Worm (Caenorhabditis elegans) whole organism, late embryonic: ENCODE results near the gene T26E4.10.
"Not testable (repeated sequence)": the region's sequence is repeated elsewhere in the genome, so short reads cannot be mapped to it uniquely, and the experiment has no call there.

ENCODE experiments used
- C08G9.2 ChIP-seq: sonication (generic microtip); optimal IDR thresholded peaks from 2 replicates; lab custom pipeline; 2016; ENCODE audit warnings: mild to moderate bottlenecking, missing genetic modification characterization, moderate library complexity, missing compliant biosample characterization
- F13H6.1 ChIP-seq: sonication (generic microtip); optimal IDR thresholded peaks from 2 replicates; lab custom pipeline; 2016; ENCODE audit warnings: missing genetic modification characterization, missing compliant biosample characterization
- K09A11.1 ChIP-seq: sonication (generic microtip); optimal IDR thresholded peaks from 2 replicates; lab custom pipeline; 2017; ENCODE audit warnings: antibody characterized with exemption, mild to moderate bottlenecking, missing genetic modification characterization, missing compliant biosample characterization; ENCODE audit not compliant: insufficient read depth
- T23F11.4 ChIP-seq: fragments of 200-800 bp; sonication (Bioruptor generic); optimal IDR thresholded peaks from 2 replicates; lab custom pipeline; 2018; ENCODE audit warnings: mild to moderate bottlenecking, missing genetic modification characterization, missing compliant biosample characterization
- Y22D7AL.16 ChIP-seq: sonication (generic microtip); optimal IDR thresholded peaks from 2 replicates; lab custom pipeline; 2016; ENCODE audit warnings: missing genetic modification characterization, missing compliant biosample characterization
- ahr-1 ChIP-seq: sonication (generic microtip); optimal IDR thresholded peaks from 2 replicates; lab custom pipeline; 2016; ENCODE audit warnings: missing genetic modification characterization, missing compliant biosample characterization
- ama-1 ChIP-seq: fragments of 150-350 bp; optimal IDR thresholded peaks from 2 replicates; lab custom pipeline; 2014
- ceh-18 ChIP-seq: sonication (generic microtip); optimal IDR thresholded peaks from 2 replicates; lab custom pipeline; 2016; ENCODE audit warnings: missing genetic modification characterization, missing compliant biosample characterization
- ceh-2 ChIP-seq: sonication (generic microtip); optimal IDR thresholded peaks from 2 replicates; lab custom pipeline; 2016; ENCODE audit warnings: missing genotype, missing genetic modification characterization, missing compliant biosample characterization
- ceh-30 ChIP-seq: fragments of 150-350 bp; optimal IDR thresholded peaks from 2 replicates; lab custom pipeline; 2014; ENCODE audit warnings: missing biosample characterization, missing genetic modification characterization
- ceh-34 ChIP-seq: sonication (generic microtip); optimal IDR thresholded peaks from 2 replicates; lab custom pipeline; 2016; ENCODE audit warnings: mild to moderate bottlenecking, missing genetic modification characterization, missing compliant biosample characterization
- ceh-48 ChIP-seq: sonication (generic microtip); optimal IDR thresholded peaks from 2 replicates; lab custom pipeline; 2016; ENCODE audit warnings: missing genetic modification characterization, inconsistent platforms, missing compliant biosample characterization
- ceh-6 ChIP-seq: fragments of 200-800 bp; sonication (Bioruptor generic); optimal IDR thresholded peaks from 2 replicates; lab custom pipeline; 2018; ENCODE audit warnings: mild to moderate bottlenecking, missing genetic modification characterization, missing compliant biosample characterization
- che-1 ChIP-seq: sonication (generic microtip); optimal IDR thresholded peaks from 2 replicates; lab custom pipeline; 2016; ENCODE audit warnings: mild to moderate bottlenecking, missing genetic modification characterization, missing compliant biosample characterization
- ets-4 ChIP-seq: sonication (generic microtip); optimal IDR thresholded peaks from 2 replicates; lab custom pipeline; 2016; ENCODE audit warnings: missing genetic modification characterization, missing compliant biosample characterization
- eyg-1 ChIP-seq: sonication (generic microtip); optimal IDR thresholded peaks from 2 replicates; lab custom pipeline; 2016; ENCODE audit warnings: missing genotype, missing genetic modification characterization, missing compliant biosample characterization
- fkh-10 ChIP-seq: fragments of 150-350 bp; optimal IDR thresholded peaks from 2 replicates; lab custom pipeline; 2014; ENCODE audit warnings: missing biosample characterization, missing genetic modification reagents, missing genetic modification characterization
- fkh-6 ChIP-seq: sonication (generic microtip); optimal IDR thresholded peaks from 2 replicates; lab custom pipeline; 2016; ENCODE audit warnings: missing genetic modification characterization, missing compliant biosample characterization
- hlh-30 ChIP-seq: sonication (generic microtip); optimal IDR thresholded peaks from 2 replicates; lab custom pipeline; 2017; ENCODE audit warnings: antibody characterized with exemption, missing genetic modification characterization, missing compliant biosample characterization; ENCODE audit not compliant: insufficient read depth
- hlh-6 ChIP-seq: sonication (generic microtip); optimal IDR thresholded peaks from 2 replicates; lab custom pipeline; 2016; ENCODE audit warnings: missing genotype, missing genetic modification characterization, missing compliant biosample characterization
- lim-6 ChIP-seq: sonication (generic microtip); optimal IDR thresholded peaks from 2 replicates; lab custom pipeline; 2016; ENCODE audit warnings: missing genetic modification characterization, missing compliant biosample characterization
- lin-11 ChIP-seq: fragments of 200-800 bp; sonication (Bioruptor generic); optimal IDR thresholded peaks from 2 replicates; lab custom pipeline; 2018; ENCODE audit warnings: mild to moderate bottlenecking, missing genetic modification characterization, missing compliant biosample characterization
- nhr-11 ChIP-seq: fragments of 150-350 bp; optimal IDR thresholded peaks from 2 replicates; lab custom pipeline; 2014; ENCODE audit warnings: missing biosample characterization, missing genetic modification characterization
- nhr-232 ChIP-seq: sonication (generic microtip); optimal IDR thresholded peaks from 2 replicates; lab custom pipeline; 2016; ENCODE audit warnings: missing genetic modification characterization, missing compliant biosample characterization
- npax-4 ChIP-seq: sonication (generic microtip); optimal IDR thresholded peaks from 2 replicates; lab custom pipeline; 2016; ENCODE audit warnings: missing genetic modification characterization, missing compliant biosample characterization
- odd-2 ChIP-seq: sonication (generic microtip); optimal IDR thresholded peaks from 2 replicates; lab custom pipeline; 2017; ENCODE audit warnings: antibody characterized with exemption, mild to moderate bottlenecking, missing genetic modification characterization, missing compliant biosample characterization
- pag-3 ChIP-seq: sonication (generic microtip); optimal IDR thresholded peaks from 2 replicates; lab custom pipeline; 2016; ENCODE audit warnings: missing compliant biosample characterization, missing genetic modification characterization, borderline replicate concordance
- pat-9 ChIP-seq: fragments of 200-800 bp; sonication (Bioruptor generic); optimal IDR thresholded peaks from 2 replicates; lab custom pipeline; 2018; ENCODE audit warnings: mild to moderate bottlenecking, missing genetic modification characterization, moderate library complexity, missing compliant biosample characterization
- pax-1 ChIP-seq: fragments of 150-350 bp; optimal IDR thresholded peaks from 2 replicates; lab custom pipeline; 2014; ENCODE audit warnings: missing biosample characterization, missing genetic modification characterization
- pha-4 ChIP-seq: fragments of 150-350 bp; optimal IDR thresholded peaks from 2 replicates; lab custom pipeline; 2018; ENCODE audit warnings: missing biosample characterization, missing genetic modification reagents, missing genetic modification characterization
- syd-9 ChIP-seq: sonication (generic microtip); optimal IDR thresholded peaks from 2 replicates; lab custom pipeline; 2016; ENCODE audit warnings: mild to moderate bottlenecking, missing genetic modification characterization, moderate library complexity, missing compliant biosample characterization
- tbx-7 ChIP-seq: sonication (generic microtip); optimal IDR thresholded peaks from 2 replicates; lab custom pipeline; 2016; ENCODE audit warnings: missing genotype, missing genetic modification characterization, missing compliant biosample characterization
- ttx-3 ChIP-seq: sonication (generic microtip); optimal IDR thresholded peaks from 2 replicates; lab custom pipeline; 2016; ENCODE audit warnings: missing genetic modification reagents, missing genetic modification characterization, missing compliant biosample characterization
- unc-3 ChIP-seq, 2 experiments: fragments of 200-800 bp in 1 of 2; sonication (Bioruptor generic) in 1 of 2; sonication (generic microtip) in 1 of 2; conservative IDR thresholded peaks in 1 of 2; optimal IDR thresholded peaks in 1 of 2; 2 replicates each; pipeline versions ENCODE4 v1.3.6 to Lab custom; 2016 to 2022; ENCODE audit warnings: missing compliant biosample characterization in 2 of 2, missing genetic modification characterization in 2 of 2, missing genetic modification reagents in 1 of 2
- unc-42 ChIP-seq: sonication (generic microtip); optimal IDR thresholded peaks from 2 replicates; lab custom pipeline; 2016; ENCODE audit warnings: missing genotype, missing genetic modification characterization, missing compliant biosample characterization
- zip-5 ChIP-seq: sonication (generic microtip); optimal IDR thresholded peaks from 2 replicates; lab custom pipeline; 2016; ENCODE audit warnings: missing genetic modification characterization, missing compliant biosample characterization
- ztf-16 ChIP-seq: sonication (generic microtip); optimal IDR thresholded peaks from 2 replicates; lab custom pipeline; 2017; ENCODE audit warnings: missing genetic modification characterization, missing compliant biosample characterization

Gene T26E4.10

DNA sequence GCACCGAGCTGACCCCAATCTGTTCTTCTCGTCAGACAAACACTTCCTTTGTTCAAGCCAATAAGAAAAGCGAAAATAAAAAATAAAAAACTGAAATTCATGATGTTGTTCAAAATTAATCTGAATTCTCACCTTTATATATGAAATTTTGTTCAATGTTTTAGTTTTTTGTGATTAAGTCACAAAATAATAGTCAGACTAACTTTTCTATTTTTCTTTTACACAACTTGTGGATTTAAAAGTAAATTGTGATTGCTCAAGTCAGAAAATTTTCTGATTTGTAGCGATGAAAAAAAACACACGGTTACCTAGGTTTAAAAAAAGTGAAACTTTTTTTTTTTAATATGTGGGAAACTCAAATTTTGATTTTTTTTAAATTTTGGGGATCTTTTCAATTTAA is 19.7 kb upstream of the T26E4.10 start, which contains the start of gene abf-3:
abf-3 (minus strand) TSS at position 101 of the 400 bp plus-strand sequence.
- TF ChIP-seq ceh-6 = no peak
- TF ChIP-seq fkh-6 (tag; lab: Kevin White, UChicago) = no peak
- no peak for TF ChIP-seq hlh-30 (tag; lab: Kevin White, UChicago)
- TF ChIP-seq pat-9 = no peak
- TF ChIP-seq eyg-1 (tag; lab: Kevin White, UChicago) = no peak
- TF ChIP-seq unc-42 (tag; lab: Kevin White, UChicago) = no peak
- TF ChIP-seq K09A11.1 (tag; lab: Kevin White, UChicago) = no peak

DNA sequence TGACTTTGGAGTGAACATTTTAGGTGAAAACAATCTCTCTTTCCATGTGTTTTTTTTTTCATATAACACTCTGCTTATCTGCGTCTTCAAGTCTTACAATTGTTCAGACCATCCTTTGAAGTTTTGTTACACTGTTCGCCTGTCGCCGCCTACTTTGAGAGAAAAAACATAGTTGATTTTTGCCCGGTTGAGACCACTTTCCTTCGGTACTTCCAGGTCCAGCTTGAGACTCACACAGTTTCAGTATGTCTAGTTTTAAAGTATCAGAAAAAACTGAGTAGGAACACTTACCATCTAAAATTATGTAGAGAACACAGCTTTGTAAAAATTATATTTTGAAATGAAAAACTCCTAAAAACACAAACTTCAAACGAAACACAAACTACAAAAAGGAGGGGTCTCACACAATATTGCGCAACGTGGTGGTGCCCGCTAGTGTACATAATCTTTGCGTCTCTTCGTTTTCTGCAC is 18.0 kb upstream of the T26E4.10 start, which contains the start of the genes fbxa-69 and F54B8.4:
fbxa-69 (minus strand) TSS at position 10 of the 471 bp plus-strand sequence.
F54B8.4 (plus strand) TSS at position 421 of the 471 bp plus-strand sequence.
- TF ChIP-seq ceh-2 (tag; lab: Kevin White, UChicago) = no peak
- no peak for TF ChIP-seq lim-6
- TF ChIP-seq hlh-6 (tag; lab: Kevin White, UChicago) = no peak
- TF ChIP-seq ets-4 (tag; lab: Kevin White, UChicago) = no peak
- no peak for TF ChIP-seq fkh-6 (tag; lab: Kevin White, UChicago)
- no peak for TF ChIP-seq nhr-232 (tag; lab: Kevin White, UChicago)
- TF ChIP-seq ceh-48 = no peak
- TF ChIP-seq pha-4 = no peak
- no peak for TF ChIP-seq lin-11 (tag; lab: Kevin White, UChicago)
- no peak for TF ChIP-seq ztf-16 (tag; lab: Kevin White, UChicago)
- no peak for TF ChIP-seq zip-5 (tag; lab: Kevin White, UChicago)
- TF ChIP-seq F13H6.1 = no peak
- TF ChIP-seq npax-4 (tag; lab: Kevin White, UChicago) = no peak
- TF ChIP-seq ttx-3 (tag; lab: Kevin White, UChicago) = no peak
- no peak for TF ChIP-seq ceh-18
- no peak for TF ChIP-seq ceh-34 (tag; lab: Kevin White, UChicago)
- no peak for TF ChIP-seq ahr-1
- TF ChIP-seq tbx-7 (tag; lab: Kevin White, UChicago) = no peak
- TF ChIP-seq T23F11.4 (GFP tag; lab: Kevin White, UChicago) = no peak

- TF ChIP-seq pag-3 (tag; lab: Kevin White, UChicago); ceh-6; odd-2 (tag; lab: Kevin White, UChicago): not testable (repeated sequence)
- TF ChIP-seq, all 69 proteins: peak for 0; not testable (repeated sequence) for 69
These were observed 14.0 kb upstream of the T26E4.10 start, which contains the start of gene nhr-282 for ce11 chrV:15811982-15812381. TSS of gene nhr-282 (plus strand) at chrV:15812282.

- no peak for TF ChIP-seq fkh-10
- no peak for TF ChIP-seq pax-1 (tag; lab: Kevin White, UChicago)
- no peak for TF ChIP-seq Y22D7AL.16
- TF ChIP-seq ceh-30 (tag; lab: Kevin White, UChicago) = no peak
- TF ChIP-seq che-1 (tag; lab: Kevin White, UChicago) = no peak
- TF ChIP-seq tbx-7 (tag; lab: Kevin White, UChicago) = no peak
- no peak for TF ChIP-seq ceh-48
These were observed 12.4 kb upstream of the T26E4.10 start, which contains the start of gene F54B8.1 for ce11 chrV:15810446-15810845. TSS of gene F54B8.1 (plus strand) at chrV:15810746.

DNA sequence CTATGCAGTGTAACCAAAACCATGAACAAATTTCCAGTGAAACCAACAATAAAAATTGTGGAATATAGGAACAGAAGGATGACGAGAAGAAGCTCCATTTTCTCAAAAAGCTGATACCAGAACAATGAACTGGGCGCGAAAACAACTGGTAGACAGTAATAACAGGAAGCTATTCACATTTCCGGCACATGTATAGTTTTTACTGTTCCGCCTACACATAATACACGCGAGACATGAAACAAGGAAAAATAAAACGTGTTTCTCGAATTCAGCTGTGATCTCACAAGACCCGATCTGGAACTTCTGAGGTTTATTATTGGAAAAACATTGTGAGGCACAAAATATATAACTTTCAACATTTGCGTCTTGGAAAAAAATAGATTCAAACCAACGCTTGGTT is 11.5 kb upstream of the T26E4.10 start, which contains the start of gene srsx-36:
srsx-36 (minus strand) TSS at position 101 of the 400 bp plus-strand sequence.
- TF ChIP-seq nhr-11 (tag; lab: Kevin White, UChicago) = no peak
- no peak for TF ChIP-seq syd-9
- no peak for TF ChIP-seq unc-3 (GFP tag; conservative IDR thresholded peaks at IDR 0.05; lab: Robert Waterston, UW)
- TF ChIP-seq unc-3 (tag; optimal IDR thresholded peaks at IDR 0.05; lab: Kevin White, UChicago) = no peak
- no peak for TF ChIP-seq npax-4 (tag; lab: Kevin White, UChicago)
- no peak for TF ChIP-seq ahr-1
- TF ChIP-seq C08G9.2 (tag; lab: Kevin White, UChicago) = no peak
- no peak for TF ChIP-seq pha-4
- TF ChIP-seq hlh-6 (tag; lab: Kevin White, UChicago) = no peak
- TF ChIP-seq ama-1 (lab: Kevin White, UChicago) = no peak
- no peak for TF ChIP-seq ztf-16 (tag; lab: Kevin White, UChicago)
